Worm (Caenorhabditis elegans): ENCODE measurements around the gene F58A4.1.

DNA sequence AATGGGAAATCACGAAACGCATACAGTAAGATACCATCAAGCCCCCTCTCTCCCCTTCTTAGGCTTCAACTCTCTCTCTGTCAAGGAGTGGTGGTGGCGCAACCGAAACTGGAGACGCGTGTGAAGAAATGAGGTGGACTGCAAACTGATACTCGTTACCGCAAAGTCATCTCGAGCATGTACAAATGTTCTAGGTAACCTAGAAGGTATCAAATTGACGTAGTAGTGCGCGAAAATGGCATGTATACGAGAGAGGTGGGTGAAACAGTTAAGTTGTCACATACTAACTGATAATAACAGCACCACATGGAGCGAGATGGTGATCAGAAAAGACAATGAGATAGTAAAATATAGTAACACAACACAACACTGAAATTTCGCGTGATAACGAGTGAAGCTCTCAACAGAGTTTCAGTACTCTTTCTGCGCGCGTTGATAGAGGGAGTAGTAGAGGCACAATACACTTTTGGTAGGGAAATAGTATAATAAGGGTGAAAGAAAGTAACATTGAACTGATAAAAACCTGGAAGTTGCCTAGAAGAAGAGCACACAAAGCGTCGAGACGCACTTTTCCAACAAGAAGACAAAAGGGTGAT is 40.0 kb downstream of the F58A4.1 start:
- no peak for TF ChIP-seq F23B12.7 (tag; optimal IDR thresholded peaks at IDR 0.05; ENCODE audit: insufficient read depth)
- no peak for TF ChIP-seq F10E7.11 (tag; optimal IDR thresholded peaks at IDR 0.05)
- no peak for TF ChIP-seq tbx-9 (tag; optimal IDR thresholded peaks at IDR 0.05; ENCODE audit: borderline replicate concordance)
- no peak for TF ChIP-seq ceh-79 (tag; optimal IDR thresholded peaks at IDR 0.05)
- TF ChIP-seq F57C9.4 (tag; optimal IDR thresholded peaks at IDR 0.05) = no peak
- no peak for TF ChIP-seq chd-7 (tag; optimal IDR thresholded peaks at IDR 0.05)
- TF ChIP-seq mxl-1 (tag; optimal IDR thresholded peaks at IDR 0.05) = no peak

Data from whole organism, young adult.